Worm (Caenorhabditis elegans): ENCODE data around the gene C06E4.5.

Gene C06E4.5

DNA sequence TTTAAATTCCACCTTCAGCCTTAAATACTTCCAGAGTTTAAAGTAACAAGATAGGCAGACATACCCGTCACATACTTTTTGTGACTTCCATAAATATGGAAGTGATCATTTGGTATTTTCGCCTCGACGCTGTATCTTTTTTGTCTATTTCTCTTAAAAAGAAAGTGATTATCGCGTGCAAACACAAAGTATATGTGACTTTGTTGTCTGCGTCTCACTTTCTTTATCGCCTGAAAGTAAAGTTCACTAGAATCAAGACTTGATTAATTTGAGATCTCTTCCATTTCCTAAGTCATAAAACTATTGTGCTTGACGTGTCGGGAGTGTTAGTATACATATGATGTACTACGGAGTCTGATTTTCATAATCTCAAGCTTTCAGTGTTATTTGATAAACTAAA lies 3.5 kb downstream of the C06E4.5 start, which contains the start of gene C06E4.6:
Gene C06E4.6, minus strand, starts transcription at position 51 of the 400 bp plus-strand sequence.
- TF ChIP-seq aly-1 (tag; optimal IDR thresholded peaks at IDR 0.05) = no peak
- no peak for TF ChIP-seq ceh-13 (GFP tag; optimal IDR thresholded peaks at IDR 0.05)
- no peak for TF ChIP-seq tbx-37 (GFP tag; conservative IDR thresholded peaks at IDR 0.05)
- TF ChIP-seq flt-1 (GFP tag; IDR thresholded peaks at IDR 0.05) = no peak
- no peak for TF ChIP-seq scrt-1 (GFP tag; IDR thresholded peaks at IDR 0.05)
- no peak for TF ChIP-seq sea-1 (GFP tag; conservative IDR thresholded peaks at IDR 0.05)
- no peak for TF ChIP-seq F13C5.2 (tag; optimal IDR thresholded peaks at IDR 0.05)
- no peak for TF ChIP-seq B0310.2 (tag; optimal IDR thresholded peaks at IDR 0.05)
- no peak for TF ChIP-seq hmbx-1 (tag; optimal IDR thresholded peaks at IDR 0.05)
- TF ChIP-seq pes-1 (GFP tag; IDR thresholded peaks at IDR 0.05) = no peak
- TF ChIP-seq hmg-4 (GFP tag; optimal IDR thresholded peaks at IDR 0.05) = no peak
- TF ChIP-seq hnd-1 (tag; optimal IDR thresholded peaks at IDR 0.05) = no peak
- no peak for TF ChIP-seq tra-4 (tag; optimal IDR thresholded peaks at IDR 0.05)
- no peak for TF ChIP-seq ceh-36 (tag; optimal IDR thresholded peaks at IDR 0.05)
- TF ChIP-seq tbx-11 (GFP tag; IDR thresholded peaks at IDR 0.05) = no peak
- no peak for TF ChIP-seq ets-7 (tag; optimal IDR thresholded peaks at IDR 0.05)
- no peak for TF ChIP-seq ama-1 (optimal IDR thresholded peaks at IDR 0.05)

DNA sequence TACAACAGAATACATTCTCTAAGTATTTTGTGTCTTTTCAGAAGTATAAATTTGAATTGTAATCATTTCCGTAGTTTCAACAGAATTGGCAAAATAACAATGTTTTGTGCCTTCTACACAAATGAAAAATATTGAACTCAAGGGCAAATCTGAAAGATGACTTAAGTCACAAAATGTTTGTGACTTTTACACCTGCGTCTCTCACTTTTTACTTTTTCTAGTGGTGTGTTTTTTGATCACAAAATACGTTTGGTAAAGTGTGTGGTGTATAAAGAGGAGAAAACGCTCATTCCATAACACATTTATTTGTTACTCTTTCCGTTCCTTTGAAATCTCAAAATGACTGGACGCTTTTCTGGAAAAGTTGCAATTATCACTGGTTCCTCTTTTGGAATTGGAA lies 5.8 kb downstream of the C06E4.5 start, which contains the start of gene C06E4.3:
Gene C06E4.3, plus strand, starts transcription at position 289 of the 400 bp plus-strand sequence.
- TF ChIP-seq hmbx-1 (tag; optimal IDR thresholded peaks at IDR 0.05) = no peak
- TF ChIP-seq sea-1 (GFP tag; conservative IDR thresholded peaks at IDR 0.05) = no peak
- no peak for TF ChIP-seq hnd-1 (tag; optimal IDR thresholded peaks at IDR 0.05)
- no peak for TF ChIP-seq ceh-36 (tag; optimal IDR thresholded peaks at IDR 0.05)
- no peak for TF ChIP-seq tbx-11 (GFP tag; IDR thresholded peaks at IDR 0.05)
- no peak for TF ChIP-seq ceh-13 (GFP tag; optimal IDR thresholded peaks at IDR 0.05)
- no peak for TF ChIP-seq scrt-1 (GFP tag; IDR thresholded peaks at IDR 0.05)
- no peak for TF ChIP-seq tra-4 (tag; optimal IDR thresholded peaks at IDR 0.05)
- no peak for TF ChIP-seq aly-1 (tag; optimal IDR thresholded peaks at IDR 0.05)
- TF ChIP-seq ets-7 (tag; optimal IDR thresholded peaks at IDR 0.05) = no peak
- TF ChIP-seq pes-1 (GFP tag; IDR thresholded peaks at IDR 0.05) = no peak
- TF ChIP-seq tbx-37 (GFP tag; conservative IDR thresholded peaks at IDR 0.05) = no peak
- TF ChIP-seq B0310.2 (tag; optimal IDR thresholded peaks at IDR 0.05) = no peak

DNA sequence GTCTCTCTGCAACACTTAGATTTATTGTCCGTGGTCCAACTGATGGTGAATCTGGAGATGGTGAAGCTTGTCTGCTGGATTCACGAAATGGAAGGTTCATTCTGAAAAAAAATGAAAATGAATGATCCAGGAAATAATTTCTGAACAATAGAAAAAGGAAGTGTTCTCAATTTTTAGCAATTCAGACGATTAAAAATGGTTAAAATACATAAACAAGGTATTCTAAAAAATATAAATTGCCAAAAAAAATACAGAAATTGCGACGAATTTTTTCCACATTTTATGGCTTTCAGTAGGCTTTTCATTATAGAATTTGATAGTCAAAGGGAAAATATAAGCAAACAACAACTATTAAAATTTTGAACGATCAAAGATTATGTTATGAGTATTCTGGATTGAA lies 8.3 kb downstream of the C06E4.5 start, which contains the start of gene glb-2:
Gene glb-2, minus strand, starts transcription at position 101 of the 400 bp plus-strand sequence.
- TF ChIP-seq aly-1 (tag; optimal IDR thresholded peaks at IDR 0.05) = no peak
- TF ChIP-seq scrt-1 (GFP tag; IDR thresholded peaks at IDR 0.05) = no peak
- TF ChIP-seq tbx-11 (GFP tag; IDR thresholded peaks at IDR 0.05) = no peak
- no peak for TF ChIP-seq hnd-1 (tag; optimal IDR thresholded peaks at IDR 0.05)
- TF ChIP-seq ets-7 (tag; optimal IDR thresholded peaks at IDR 0.05) = no peak
- TF ChIP-seq B0310.2 (tag; optimal IDR thresholded peaks at IDR 0.05) = no peak
- no peak for TF ChIP-seq sea-1 (GFP tag; conservative IDR thresholded peaks at IDR 0.05)
- TF ChIP-seq tbx-37 (GFP tag; conservative IDR thresholded peaks at IDR 0.05) = no peak
- TF ChIP-seq hmg-4 (GFP tag; optimal IDR thresholded peaks at IDR 0.05) = no peak
- no peak for TF ChIP-seq hmbx-1 (tag; optimal IDR thresholded peaks at IDR 0.05)
- no peak for TF ChIP-seq pes-1 (GFP tag; IDR thresholded peaks at IDR 0.05)
- no peak for TF ChIP-seq ama-1 (optimal IDR thresholded peaks at IDR 0.05)
- TF ChIP-seq ceh-36 (tag; optimal IDR thresholded peaks at IDR 0.05) = no peak
- no peak for TF ChIP-seq flt-1 (GFP tag; IDR thresholded peaks at IDR 0.05)
- no peak for TF ChIP-seq tra-4 (tag; optimal IDR thresholded peaks at IDR 0.05)

DNA sequence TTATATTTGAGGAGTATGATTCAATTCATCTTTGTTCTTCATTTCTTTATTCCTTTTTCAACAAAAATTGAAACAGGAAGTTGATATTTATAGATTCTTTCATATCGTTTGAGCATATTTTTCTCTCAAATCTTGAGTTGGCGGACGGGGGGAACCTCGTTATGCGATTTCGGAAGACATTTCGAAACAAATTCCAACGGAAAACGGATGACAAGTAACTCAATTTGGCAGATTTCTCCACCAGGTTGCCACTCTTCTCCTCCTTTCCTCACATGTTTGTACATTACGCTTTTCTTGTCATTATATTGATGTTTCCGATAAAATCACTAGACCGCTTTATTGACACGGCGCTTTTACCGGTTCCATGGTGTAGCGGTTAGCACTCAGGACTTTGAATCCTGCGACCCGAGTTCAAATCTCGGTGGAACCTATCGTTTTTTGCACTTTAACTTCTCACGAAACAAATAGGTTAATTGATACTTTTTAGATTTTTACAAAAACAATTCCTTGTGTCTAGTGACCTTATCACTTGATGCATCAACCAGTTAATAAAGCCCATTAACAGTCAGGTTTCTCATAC lies 20.3 kb downstream of the C06E4.5 start:
- TF ChIP-seq B0310.2 (tag; optimal IDR thresholded peaks at IDR 0.05) (no peak), hnd-1 (tag; optimal IDR thresholded peaks at IDR 0.05) (no peak), scrt-1 (GFP tag; IDR thresholded peaks at IDR 0.05) (no peak)

DNA sequence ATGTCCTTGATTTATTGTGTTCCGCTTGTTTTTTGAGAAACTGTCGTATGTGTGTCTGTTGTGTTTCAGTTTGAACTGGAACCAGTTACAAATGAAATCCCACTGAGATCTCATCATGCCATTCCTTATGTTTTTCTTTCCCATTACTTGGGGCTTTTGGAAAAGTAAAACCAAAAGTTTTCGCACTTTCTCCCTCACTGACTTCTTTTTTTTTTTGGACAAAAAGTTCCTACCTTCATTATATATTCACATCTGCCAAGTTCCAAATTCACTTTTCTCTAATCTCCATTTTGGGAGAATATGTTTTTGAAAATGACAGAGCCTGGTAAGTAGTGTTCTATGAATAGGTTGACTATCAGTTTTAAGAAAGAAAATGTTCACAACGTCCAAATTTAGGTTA lies 21.9 kb downstream of the C06E4.5 start, which contains the start of gene C06E4.2:
Gene C06E4.2, plus strand, starts transcription at position 301 of the 400 bp plus-strand sequence.
- TF ChIP-seq B0310.2 (tag; optimal IDR thresholded peaks at IDR 0.05) (no peak), ama-1 (optimal IDR thresholded peaks at IDR 0.05) (no peak), hnd-1 (tag; optimal IDR thresholded peaks at IDR 0.05) (no peak), pes-1 (GFP tag; IDR thresholded peaks at IDR 0.05) (no peak), hmg-4 (GFP tag; optimal IDR thresholded peaks at IDR 0.05) (no peak), F13C5.2 (tag; optimal IDR thresholded peaks at IDR 0.05) (no peak)

DNA sequence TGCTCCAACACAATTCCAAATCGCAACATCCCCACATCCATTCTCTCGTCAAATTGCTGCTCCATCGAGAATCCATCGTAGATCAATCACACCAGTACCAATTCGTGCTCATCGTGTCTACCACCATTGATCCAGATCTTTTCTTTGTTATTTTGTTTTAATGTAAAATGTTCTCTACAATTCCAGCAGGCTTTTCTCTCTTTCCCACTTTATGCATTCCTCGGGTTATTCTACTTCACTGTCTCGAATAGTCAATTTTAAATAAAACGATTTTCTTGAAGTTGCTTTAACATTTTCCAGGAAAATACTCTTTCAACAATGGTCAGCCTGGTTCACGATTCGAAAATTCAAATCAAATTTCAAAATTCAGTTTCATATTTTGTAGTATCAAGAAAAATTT lies 28.2 kb downstream of the C06E4.5 start, which contains the start of gene C06E4.1:
Gene C06E4.1, plus strand, starts transcription at position 301 of the 400 bp plus-strand sequence.
- TF ChIP-seq ama-1 (optimal IDR thresholded peaks at IDR 0.05) = no peak

DNA sequence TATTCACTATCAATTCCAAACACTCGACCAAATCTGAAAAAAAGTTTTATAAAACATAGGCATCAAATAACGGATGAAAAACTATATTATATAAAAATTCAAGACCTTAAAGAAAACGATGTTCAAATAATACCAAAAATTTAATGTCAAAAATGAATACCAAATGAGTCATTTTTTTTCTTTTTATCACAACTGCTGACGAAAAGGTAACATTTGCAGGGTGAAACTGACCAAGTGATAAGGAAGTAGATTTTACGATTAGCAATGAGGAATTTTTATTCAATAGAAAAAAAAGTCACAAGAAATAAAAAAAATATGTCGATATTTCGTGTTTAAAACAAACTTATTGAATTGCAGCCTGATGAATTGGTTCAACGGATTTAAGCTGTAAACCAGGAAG lies 31.0 kb downstream of the C06E4.5 start, which contains the start of gene C06E4.8:
Gene C06E4.8, minus strand, starts transcription at position 37 of the 400 bp plus-strand sequence.
- TF ChIP-seq sea-1 (GFP tag; conservative IDR thresholded peaks at IDR 0.05) (no peak), ets-7 (tag; optimal IDR thresholded peaks at IDR 0.05) (no peak), hmg-4 (GFP tag; optimal IDR thresholded peaks at IDR 0.05) (no peak), tra-4 (tag; optimal IDR thresholded peaks at IDR 0.05) (no peak), F13C5.2 (tag; optimal IDR thresholded peaks at IDR 0.05) (no peak), ama-1 (optimal IDR thresholded peaks at IDR 0.05) (no peak)

DNA sequence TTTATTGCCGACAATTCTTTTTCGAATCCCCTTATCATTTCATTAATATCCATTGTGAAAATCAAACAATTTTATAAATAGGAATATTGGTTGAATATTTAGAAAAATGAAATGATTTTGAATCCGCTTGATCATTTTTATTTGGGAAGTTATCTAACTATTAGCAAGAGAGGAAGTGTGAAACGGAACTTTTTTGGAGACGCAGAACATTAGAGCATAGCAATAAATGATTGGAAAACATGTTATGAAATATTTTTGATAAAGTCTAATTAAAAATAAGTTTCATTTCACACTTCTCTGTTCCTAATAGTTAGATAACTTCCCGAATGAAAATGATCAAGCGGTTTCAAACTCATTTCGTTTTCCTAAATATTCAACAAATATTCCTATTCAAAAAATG lies 32.7 kb downstream of the C06E4.5 start, which contains the start of gene F42C5.3:
Gene F42C5.3, minus strand, starts transcription at position 101 of the 400 bp plus-strand sequence.
- TF ChIP-seq ceh-36 (tag; optimal IDR thresholded peaks at IDR 0.05) (no peak), ets-7 (tag; optimal IDR thresholded peaks at IDR 0.05) (no peak), hnd-1 (tag; optimal IDR thresholded peaks at IDR 0.05) (no peak), B0310.2 (tag; optimal IDR thresholded peaks at IDR 0.05) (no peak), ama-1 (optimal IDR thresholded peaks at IDR 0.05) (no peak), aly-1 (tag; optimal IDR thresholded peaks at IDR 0.05) (no peak), sea-1 (GFP tag; conservative IDR thresholded peaks at IDR 0.05) (no peak), F13C5.2 (tag; optimal IDR thresholded peaks at IDR 0.05) (no peak), flt-1 (GFP tag; IDR thresholded peaks at IDR 0.05) (no peak), tbx-37 (GFP tag; conservative IDR thresholded peaks at IDR 0.05) (no peak)
